Worm (Caenorhabditis elegans): ENCODE results near the gene srb-12.
"Not testable (repeated sequence)": the region's sequence is repeated elsewhere in the genome, so short reads cannot be mapped to it uniquely, and the experiment has no call there.

srb-12 gene

ce11 chrII:5158774-5159173 lies 4.3 kb upstream of the srb-12 start, which contains the start of gene F58A6.9:
Gene F58A6.9, minus strand, starts transcription at chrII:5158874.
- not testable (repeated sequence) for TF ChIP-seq ceh-16, gmeb-1, alr-1 (tag; optimal IDR thresholded peaks at IDR 0.05)

DNA sequence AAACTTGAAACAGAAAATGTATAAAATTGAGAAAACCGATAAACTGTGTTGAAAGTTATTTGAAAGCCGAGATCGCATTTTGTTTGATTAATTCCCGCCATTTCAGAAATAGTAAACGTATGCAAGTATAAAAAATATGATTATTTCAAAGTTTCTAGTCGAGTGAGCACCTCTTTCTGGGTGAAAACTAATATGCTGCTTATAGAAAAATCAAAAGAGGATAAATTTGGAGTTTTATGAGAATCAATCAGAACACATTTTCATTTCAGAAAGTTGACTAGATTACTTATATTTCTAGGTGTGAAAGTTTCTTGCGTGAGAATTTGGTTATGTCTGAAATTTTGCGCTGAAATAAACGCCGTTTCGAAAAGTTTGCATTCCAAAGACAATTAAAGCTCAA lies 3.1 kb upstream of the srb-12 start, which contains the start of gene srb-13:
TSS of gene srb-13 (minus strand) at position 101 of the 400 bp plus-strand sequence.
- no peak for TF ChIP-seq ztf-11 (tag; optimal IDR thresholded peaks at IDR 0.05)
- TF ChIP-seq nhr-23 (tag; optimal IDR thresholded peaks at IDR 0.05) = no peak
- no peak for TF ChIP-seq sem-4 (tag; optimal IDR thresholded peaks at IDR 0.05)

- TF ChIP-seq unc-62 (GFP tag; optimal IDR thresholded peaks at IDR 0.05) (no peak), alr-1 (tag; optimal IDR thresholded peaks at IDR 0.05) (no peak), F13H6.1 (tag; optimal IDR thresholded peaks at IDR 0.05) (no peak), elt-3 (tag; optimal IDR thresholded peaks at IDR 0.05) (no peak), skn-1 (tag; optimal IDR thresholded peaks at IDR 0.05) (no peak), fos-1 (tag; optimal IDR thresholded peaks at IDR 0.05) (no peak), unc-39 (tag; optimal IDR thresholded peaks at IDR 0.05) (no peak), mab-5 (tag; optimal IDR thresholded peaks at IDR 0.05) (no peak), mbf-1 (tag; optimal IDR thresholded peaks at IDR 0.05) (no peak), sma-9 (GFP tag; optimal IDR thresholded peaks at IDR 0.05) (no peak), sma-9 (tag; optimal IDR thresholded peaks at IDR 0.05) (no peak), peb-1 (tag; optimal IDR thresholded peaks at IDR 0.05) (no peak), zag-1 (tag; optimal IDR thresholded peaks at IDR 0.05) (no peak), ztf-11 (tag; optimal IDR thresholded peaks at IDR 0.05) (no peak), egl-27 (tag; optimal IDR thresholded peaks at IDR 0.05) (no peak), lsy-2 (tag; optimal IDR thresholded peaks at IDR 0.05) (no peak), crh-2 (tag; optimal IDR thresholded peaks at IDR 0.05) (no peak), nhr-77 (tag; optimal IDR thresholded peaks at IDR 0.05) (no peak), ztf-4 (tag; optimal IDR thresholded peaks at IDR 0.05) (no peak), sem-4 (tag; optimal IDR thresholded peaks at IDR 0.05) (no peak)
Measured at ce11 chrII:5156983-5157382, 2.5 kb upstream of the srb-12 start, which contains the start of gene msp-45. Gene msp-45, minus strand, starts transcription at chrII:5157083.

ce11 chrII:5150829-5151228 lies 3.6 kb downstream of the srb-12 start, which contains the start of gene srb-16:
Gene srb-16, minus strand, starts transcription at chrII:5150929.
- TF ChIP-seq nhr-25 (tag; optimal IDR thresholded peaks at IDR 0.05) (no peak), nhr-237 (tag; optimal IDR thresholded peaks at IDR 0.05) (no peak), sma-9 (GFP tag; optimal IDR thresholded peaks at IDR 0.05) (no peak), sma-9 (tag; optimal IDR thresholded peaks at IDR 0.05) (no peak), alr-1 (tag; optimal IDR thresholded peaks at IDR 0.05) (no peak), zag-1 (tag; optimal IDR thresholded peaks at IDR 0.05) (no peak), fos-1 (tag; optimal IDR thresholded peaks at IDR 0.05) (no peak), lin-13 (GFP tag; optimal IDR thresholded peaks at IDR 0.05) (no peak), gmeb-1 (tag; optimal IDR thresholded peaks at IDR 0.05) (no peak), ceh-16 (tag; optimal IDR thresholded peaks at IDR 0.05) (no peak), F13H6.1 (tag; optimal IDR thresholded peaks at IDR 0.05) (no peak), crh-2 (tag; optimal IDR thresholded peaks at IDR 0.05) (no peak), ZK546.5 (tag; optimal IDR thresholded peaks at IDR 0.05) (no peak), mdl-1 (tag; optimal IDR thresholded peaks at IDR 0.05) (no peak), elt-1 (tag; optimal IDR thresholded peaks at IDR 0.05) (no peak), peb-1 (tag; optimal IDR thresholded peaks at IDR 0.05) (no peak)

- TF ChIP-seq elt-1 (tag; optimal IDR thresholded peaks at IDR 0.05) = no peak
- TF ChIP-seq ama-1 (optimal IDR thresholded peaks at IDR 0.05) = no peak
- no peak for TF ChIP-seq F13H6.1 (tag; optimal IDR thresholded peaks at IDR 0.05)
- TF ChIP-seq aly-2 (tag; optimal IDR thresholded peaks at IDR 0.05) = no peak
- no peak for TF ChIP-seq mbf-1 (tag; optimal IDR thresholded peaks at IDR 0.05)
- no peak for TF ChIP-seq lsy-2 (tag; optimal IDR thresholded peaks at IDR 0.05)
- no peak for TF ChIP-seq gmeb-1 (tag; optimal IDR thresholded peaks at IDR 0.05)
- no peak for TF ChIP-seq nhr-10 (tag; optimal IDR thresholded peaks at IDR 0.05)
- no peak for TF ChIP-seq sma-9 (GFP tag; optimal IDR thresholded peaks at IDR 0.05)
- TF ChIP-seq sma-9 (tag; optimal IDR thresholded peaks at IDR 0.05) = no peak
- no peak for TF ChIP-seq ceh-16 (tag; optimal IDR thresholded peaks at IDR 0.05)
- no peak for TF ChIP-seq nhr-23 (tag; optimal IDR thresholded peaks at IDR 0.05)
- TF ChIP-seq nhr-237 (tag; optimal IDR thresholded peaks at IDR 0.05) = no peak
- TF ChIP-seq unc-62 (GFP tag; optimal IDR thresholded peaks at IDR 0.05) = no peak
- TF ChIP-seq ztf-1 (GFP tag; conservative IDR thresholded peaks at IDR 0.05) = no peak
- no peak for TF ChIP-seq nhr-21 (tag; optimal IDR thresholded peaks at IDR 0.05)
- TF ChIP-seq ztf-4 (tag; optimal IDR thresholded peaks at IDR 0.05) = no peak
- no peak for TF ChIP-seq nhr-11 (tag; optimal IDR thresholded peaks at IDR 0.05)
- TF ChIP-seq nhr-25 (tag; optimal IDR thresholded peaks at IDR 0.05) = no peak
- no peak for TF ChIP-seq unc-55 (GFP tag; optimal IDR thresholded peaks at IDR 0.05)
- TF ChIP-seq zag-1 (tag; optimal IDR thresholded peaks at IDR 0.05) = no peak
Measured at ce11 chrII:5148349-5148748, 6.1 kb downstream of the srb-12 start, which contains the start of gene F58A6.5. Gene F58A6.5, minus strand, starts transcription at chrII:5148449.

All from whole organism, L2 larva.